Worm (Caenorhabditis elegans): ENCODE data around the gene epac-1.
A peak's percentile ranks its signal among the peaks of the same experiment; 100 is the strongest.

epac-1 gene

ce11 chrIII:10186160-10186559 lies 2.9 kb upstream of the epac-1 start, which contains the start of gene unc-47:
Gene unc-47, minus strand, starts transcription at chrIII:10186260.
- TF ChIP-seq nhr-85 (tag) (no peak), elt-2 (tag; optimal IDR thresholded peaks at IDR 0.05) (no peak), jun-1 (tag; optimal IDR thresholded peaks at IDR 0.05) (no peak), lin-13 (GFP tag; optimal IDR thresholded peaks at IDR 0.05) (no peak), C34B4.2 (tag; optimal IDR thresholded peaks at IDR 0.05) (no peak), nhr-237 (tag; optimal IDR thresholded peaks at IDR 0.05) (no peak), efl-1 (optimal IDR thresholded peaks at IDR 0.05) (no peak), efl-1 (GFP tag; optimal IDR thresholded peaks at IDR 0.05 in 1 of 2) (no peak), lir-3 (tag; optimal IDR thresholded peaks at IDR 0.05; ENCODE audit: poor library complexity) (no peak), xbp-1 (tag; optimal IDR thresholded peaks at IDR 0.05) (no peak), ztf-11 (tag; optimal IDR thresholded peaks at IDR 0.05) (no peak), ceh-82 (tag; optimal IDR thresholded peaks at IDR 0.05) (no peak), swsn-7 (tag; optimal IDR thresholded peaks at IDR 0.05) (no peak), rnt-1 (tag; optimal IDR thresholded peaks at IDR 0.05) (no peak), hpl-2 (GFP tag; optimal IDR thresholded peaks at IDR 0.05) (no peak)

ce11 chrIII:10187840-10188239 lies 1.2 kb upstream of the epac-1 start:
- no peak for TF ChIP-seq nhr-11 (tag; optimal IDR thresholded peaks at IDR 0.05)
- TF ChIP-seq blmp-1 (tag; optimal IDR thresholded peaks at IDR 0.05) = no peak
- TF ChIP-seq mef-2 (tag; optimal IDR thresholded peaks at IDR 0.05) = no peak
- no peak for TF ChIP-seq aly-2 (tag; optimal IDR thresholded peaks at IDR 0.05)
- no peak for TF ChIP-seq C04F5.9 (tag; optimal IDR thresholded peaks at IDR 0.05)
- TF ChIP-seq lin-15B (tag; optimal IDR thresholded peaks at IDR 0.05) = no peak
- no peak for TF ChIP-seq pag-3 (tag; optimal IDR thresholded peaks at IDR 0.05; ENCODE audit: borderline replicate concordance, insufficient read depth)
- TF ChIP-seq efl-1 (optimal IDR thresholded peaks at IDR 0.05) = peak; percentile 22 to 25
- TF ChIP-seq efl-1 (GFP tag; optimal IDR thresholded peaks at IDR 0.05 in 1 of 2) = no peak
- no peak for TF ChIP-seq jun-1 (tag; optimal IDR thresholded peaks at IDR 0.05)
- TF ChIP-seq fkh-8 (tag; optimal IDR thresholded peaks at IDR 0.05) = peak; percentile 49
- no peak for TF ChIP-seq alr-1 (tag; optimal IDR thresholded peaks at IDR 0.05; ENCODE audit: borderline replicate concordance)
- TF ChIP-seq lin-14 (GFP tag; optimal IDR thresholded peaks at IDR 0.05) = peak; percentile 75
- no peak for TF ChIP-seq ceh-8 (GFP tag; optimal IDR thresholded peaks at IDR 0.05)
- no peak for TF ChIP-seq mab-9 (GFP tag; IDR thresholded peaks at IDR 0.05)
- TF ChIP-seq Y116A8C.19 (tag; optimal IDR thresholded peaks at IDR 0.05; ENCODE audit: borderline replicate concordance) = no peak
- TF ChIP-seq irx-1 (tag; optimal IDR thresholded peaks at IDR 0.05) = no peak
- peak in 1 of 3 experiments; percentile 39 for TF ChIP-seq ceh-82 (tag; optimal IDR thresholded peaks at IDR 0.05)
- TF ChIP-seq dsc-1 (tag; optimal IDR thresholded peaks at IDR 0.05) = no peak
- TF ChIP-seq sup-37 (GFP tag; optimal IDR thresholded peaks at IDR 0.05) = no peak
- TF ChIP-seq ceh-63 (GFP tag; optimal IDR thresholded peaks at IDR 0.05) = no peak
- no peak for TF ChIP-seq unc-130 (tag; optimal IDR thresholded peaks at IDR 0.05)
- TF ChIP-seq ceh-88 (GFP tag; IDR thresholded peaks at IDR 0.05) = no peak
- no peak for TF ChIP-seq hlh-17 (GFP tag; optimal IDR thresholded peaks at IDR 0.05; ENCODE audit: borderline replicate concordance)
- TF ChIP-seq mdl-1 (tag; optimal IDR thresholded peaks at IDR 0.05) = no peak
- no peak for TF ChIP-seq snpc-4 (tag; optimal IDR thresholded peaks at IDR 0.05)
- TF ChIP-seq lin-13 (GFP tag; optimal IDR thresholded peaks at IDR 0.05) = no peak
- TF ChIP-seq unc-30 (tag; optimal IDR thresholded peaks at IDR 0.05) = no peak
- TF ChIP-seq unc-86 (tag; optimal IDR thresholded peaks at IDR 0.05) = peak; percentile 13
- no peak for TF ChIP-seq swsn-7 (tag; optimal IDR thresholded peaks at IDR 0.05)
- TF ChIP-seq fkh-4 (tag; optimal IDR thresholded peaks at IDR 0.05; ENCODE audit: borderline replicate concordance) = no peak
- no peak for TF ChIP-seq snu-23 (GFP tag; optimal IDR thresholded peaks at IDR 0.05)
- no peak for TF ChIP-seq zag-1 (tag; optimal IDR thresholded peaks at IDR 0.05)
- TF ChIP-seq xbp-1 (tag; optimal IDR thresholded peaks at IDR 0.05) = no peak
- TF ChIP-seq efl-3 (GFP tag; optimal IDR thresholded peaks at IDR 0.05) = no peak
- no peak for TF ChIP-seq lsy-2 (tag; optimal IDR thresholded peaks at IDR 0.05)
- TF ChIP-seq elt-2 (tag; optimal IDR thresholded peaks at IDR 0.05) = no peak
- no peak; the same call in 1 of the 2 replicates for TF ChIP-seq isw-1 (GFP tag; IDR thresholded peaks at IDR 0.05)
- no peak for TF ChIP-seq sox-4 (tag; optimal IDR thresholded peaks at IDR 0.05)
- no peak for TF ChIP-seq C16A3.4 (tag; optimal IDR thresholded peaks at IDR 0.05)
- TF ChIP-seq ztf-4 (tag; optimal IDR thresholded peaks at IDR 0.05) = no peak
- no peak for TF ChIP-seq elt-3 (tag; optimal IDR thresholded peaks at IDR 0.05)
- TF ChIP-seq C34B4.2 (tag; optimal IDR thresholded peaks at IDR 0.05) = no peak
- TF ChIP-seq pax-3 (tag; optimal IDR thresholded peaks at IDR 0.05) = no peak

Data from whole organism, L1 larva.